Fruit fly (Drosophila melanogaster) whole organism, embryonic: Measurements from ENCODE around the gene Pisd.

ENCODE experiments used
- Bteb2 ChIP-seq: fragments of 200-800 bp; sonication (Bioruptor generic); optimal IDR thresholded peaks from 2 replicates; lab custom pipeline; 2016; ENCODE audit warnings: missing biosample characterization, missing genetic modification characterization
- CG10431 ChIP-seq: fragments of 200-800 bp; sonication (Bioruptor generic); optimal IDR thresholded peaks from 3 replicates; lab custom pipeline; 2018; ENCODE audit warnings: missing biosample characterization, mild to moderate bottlenecking, missing genetic modification characterization
- CG11085 ChIP-seq: fragments of 200-800 bp; sonication (Bioruptor generic); IDR thresholded peaks from 2 replicates; pipeline ENCODE4 v1.3.6; 2022; ENCODE audit warnings: missing biosample characterization, missing genetic modification characterization
- CG13287 ChIP-seq: fragments of 200-800 bp; sonication (Bioruptor generic); IDR thresholded peaks from 2 replicates; pipeline ENCODE4 v1.3.6; 2022; ENCODE audit warnings: missing biosample characterization, missing genetic modification characterization; ENCODE audit not compliant: partially characterized antibody
- CG14441 ChIP-seq: fragments of 200-800 bp; sonication (Bioruptor generic); IDR thresholded peaks from 2 replicates; pipeline ENCODE4 v1.3.6; 2022; ENCODE audit warnings: missing biosample characterization, missing genetic modification characterization
- CG15269 ChIP-seq: fragments of 200-800 bp; sonication (Bioruptor generic); optimal IDR thresholded peaks from 2 replicates; lab custom pipeline; 2018; ENCODE audit warnings: missing biosample characterization, mild to moderate bottlenecking, missing genetic modification characterization, moderate library complexity
- CG15514 ChIP-seq: fragments of 200-800 bp; sonication (Bioruptor generic); optimal IDR thresholded peaks from 3 replicates; lab custom pipeline; 2017; ENCODE audit warnings: missing biosample characterization, missing genetic modification characterization, mild to moderate bottlenecking, moderate library complexity, missing genetic modification reagents
- CG1602 ChIP-seq: fragments of 200-800 bp; sonication (Bioruptor generic); optimal IDR thresholded peaks from 3 replicates; lab custom pipeline; 2016; ENCODE audit warnings: missing biosample characterization, missing genetic modification characterization
- CG17829 ChIP-seq: fragments of 200-800 bp; optimal IDR thresholded peaks from 2 replicates; lab custom pipeline; 2019; ENCODE audit warnings: missing biosample characterization, mild to moderate bottlenecking, missing genetic modification characterization, moderate library complexity
- CG2129 ChIP-seq: fragments of 200-800 bp; sonication (Bioruptor generic); IDR thresholded peaks from 2 replicates; pipeline ENCODE4 v1.3.6; 2022; ENCODE audit warnings: missing biosample characterization, missing genetic modification characterization; ENCODE audit not compliant: partially characterized antibody
- CG2889 ChIP-seq: fragments of 200-800 bp; sonication (Bioruptor generic); IDR thresholded peaks from 3 replicates; pipeline ENCODE4 v1.3.6; 2022; ENCODE audit warnings: missing biosample characterization, missing genetic modification characterization
- CG30403 ChIP-seq: fragments of 200-800 bp; sonication (Bioruptor generic); optimal IDR thresholded peaks from 3 replicates; lab custom pipeline; 2016; ENCODE audit warnings: missing biosample characterization, missing genetic modification characterization
- CG3065 ChIP-seq: fragments of 200-800 bp; sonication (Bioruptor generic); optimal IDR thresholded peaks from 2 replicates; lab custom pipeline; 2016; ENCODE audit warnings: missing biosample characterization, missing genetic modification characterization
- CG33213 ChIP-seq: fragments of 200-800 bp; sonication (Bioruptor generic); optimal IDR thresholded peaks from 3 replicates; lab custom pipeline; 2016; ENCODE audit warnings: missing biosample characterization, missing genetic modification characterization
- CG3838 ChIP-seq: fragments of 200-800 bp; sonication (Bioruptor generic); optimal IDR thresholded peaks from 3 replicates; lab custom pipeline; 2016; ENCODE audit warnings: missing biosample characterization, missing genetic modification characterization
- CG3995 ChIP-seq: fragments of 200-800 bp; sonication (Bioruptor generic); optimal IDR thresholded peaks from 3 replicates; lab custom pipeline; 2016; ENCODE audit warnings: missing biosample characterization, missing genetic modification characterization
- CG42726 ChIP-seq: fragments of 200-800 bp; sonication (Bioruptor generic); IDR thresholded peaks from 2 replicates; pipeline ENCODE4 v1.3.6; 2022; ENCODE audit warnings: missing biosample characterization, missing genetic modification characterization; ENCODE audit not compliant: partially characterized antibody
- CG7786 ChIP-seq: fragments of 200-800 bp; sonication (Bioruptor generic); optimal IDR thresholded peaks from 2 replicates; lab custom pipeline; 2016; ENCODE audit warnings: missing biosample characterization, missing genetic modification characterization
- CG7963 ChIP-seq: fragments of 200-800 bp; sonication (Bioruptor generic); IDR thresholded peaks from 3 replicates; pipeline ENCODE4 v1.3.6; 2022; ENCODE audit warnings: missing biosample characterization, missing genetic modification characterization; ENCODE audit not compliant: partially characterized antibody
- CG7987 ChIP-seq: fragments of 200-800 bp; sonication (Bioruptor generic); optimal IDR thresholded peaks from 2 replicates; lab custom pipeline; 2018; ENCODE audit warnings: missing biosample characterization, mild to moderate bottlenecking, missing genetic modification characterization, moderate library complexity
- CG8281 ChIP-seq: fragments of 200-800 bp; sonication (Bioruptor generic); optimal IDR thresholded peaks from 2 replicates; lab custom pipeline; 2018; ENCODE audit warnings: missing biosample characterization, mild to moderate bottlenecking, missing genetic modification characterization, moderate library complexity
- CG8924 ChIP-seq: fragments of 200-800 bp; optimal IDR thresholded peaks from 3 replicates; lab custom pipeline; 2019; ENCODE audit warnings: missing biosample characterization, mild to moderate bottlenecking, missing genetic modification characterization, moderate library complexity
- Chrac-16 ChIP-seq: fragments of 200-800 bp; sonication (Bioruptor generic); optimal IDR thresholded peaks from 3 replicates; lab custom pipeline; 2016; ENCODE audit warnings: missing biosample characterization, missing genetic modification characterization
- CoRest ChIP-seq: fragments of 200-800 bp; sonication (Bioruptor generic); optimal IDR thresholded peaks from 3 replicates; lab custom pipeline; 2018; ENCODE audit warnings: missing biosample characterization, mild to moderate bottlenecking, missing genetic modification characterization, moderate library complexity
- D19B ChIP-seq: fragments of 200-800 bp; sonication (Bioruptor generic); optimal IDR thresholded peaks from 2 replicates; lab custom pipeline; 2017; ENCODE audit warnings: missing biosample characterization, mild to moderate bottlenecking, missing genetic modification characterization
- Hr78 ChIP-seq, 2 experiments: fragments of 200-800 bp in 1 of 2; fragments of >200 bp in 1 of 2; sonication (Bioruptor generic) in 1 of 2; optimal IDR thresholded peaks; 2 replicates each; lab custom pipeline; 2017 to 2019; ENCODE audit warnings: missing biosample characterization in 2 of 2, missing genetic modification characterization in 2 of 2, mild to moderate bottlenecking in 1 of 2, moderate library complexity in 1 of 2
- Lim3 ChIP-seq: fragments of 200-800 bp; sonication (Bioruptor generic); IDR thresholded peaks from 2 replicates; pipeline ENCODE4 v1.3.6; 2022; ENCODE audit warnings: missing biosample characterization, missing genetic modification characterization
- Meics ChIP-seq: fragments of 200-800 bp; sonication (Bioruptor generic); optimal IDR thresholded peaks from 2 replicates; lab custom pipeline; 2017; ENCODE audit warnings: missing biosample characterization, mild to moderate bottlenecking, missing genetic modification characterization
- Nf-YA ChIP-seq: fragments of 200-800 bp; sonication (Bioruptor generic); IDR thresholded peaks from 2 replicates; pipeline ENCODE4 v1.3.6; 2022; ENCODE audit warnings: missing biosample characterization, missing genetic modification characterization
- Nf-YC ChIP-seq: fragments of 200-800 bp; optimal IDR thresholded peaks from 3 replicates; lab custom pipeline; 2019; ENCODE audit warnings: missing biosample characterization, mild to moderate bottlenecking, missing genetic modification characterization, moderate library complexity
- Sox100B ChIP-seq: fragments of 200-800 bp; sonication (Bioruptor generic); optimal IDR thresholded peaks from 3 replicates; lab custom pipeline; 2018; ENCODE audit warnings: missing biosample characterization, mild to moderate bottlenecking, missing genetic modification characterization
- Taf1 ChIP-seq: fragments of 200-800 bp; sonication (Bioruptor generic); IDR thresholded peaks from 2 replicates; pipeline ENCODE4 v1.3.6; 2022; ENCODE audit warnings: missing biosample characterization, missing genetic modification characterization
- ac ChIP-seq: fragments of 200-800 bp; sonication (Bioruptor generic); optimal IDR thresholded peaks from 3 replicates; lab custom pipeline; 2017; ENCODE audit warnings: missing biosample characterization, mild to moderate bottlenecking, missing genetic modification characterization
- eyg ChIP-seq: fragments of 200-800 bp; sonication (Bioruptor generic); optimal IDR thresholded peaks from 3 replicates; lab custom pipeline; 2016; ENCODE audit warnings: missing biosample characterization, missing genetic modification characterization
- fd102C ChIP-seq: fragments of 200-800 bp; sonication (Bioruptor generic); optimal IDR thresholded peaks from 2 replicates; lab custom pipeline; 2018; ENCODE audit warnings: missing biosample characterization, mild to moderate bottlenecking, missing genetic modification characterization, moderate library complexity
- grau ChIP-seq: fragments of 200-800 bp; optimal IDR thresholded peaks from 3 replicates; lab custom pipeline; 2019; ENCODE audit warnings: missing biosample characterization, mild to moderate bottlenecking, missing genetic modification characterization, moderate library complexity
- grn ChIP-seq: fragments of 200-800 bp; sonication (Bioruptor generic); optimal IDR thresholded peaks from 3 replicates; lab custom pipeline; 2017; ENCODE audit warnings: missing biosample characterization, missing genetic modification characterization
- hb ChIP-seq: fragments of 200-800 bp; sonication (Bioruptor generic); IDR thresholded peaks from 3 replicates; pipeline ENCODE4 v1.3.6; 2022; ENCODE audit warnings: missing biosample characterization, missing genetic modification characterization; ENCODE audit not compliant: partially characterized antibody
- jigr1 ChIP-seq: fragments of 200-800 bp; sonication (Bioruptor generic); IDR thresholded peaks from 3 replicates; pipeline ENCODE4 v1.3.6; 2022; ENCODE audit warnings: missing biosample characterization, missing genetic modification characterization
- ken ChIP-seq: fragments of 200-800 bp; sonication (Bioruptor generic); IDR thresholded peaks from 3 replicates; pipeline ENCODE4 v1.3.6; 2022; ENCODE audit warnings: missing biosample characterization, missing genetic modification characterization
- mam ChIP-seq: fragments of 200-800 bp; sonication (Bioruptor generic); optimal IDR thresholded peaks from 3 replicates; lab custom pipeline; 2016; ENCODE audit warnings: missing biosample characterization, missing genetic modification characterization
- otp ChIP-seq: fragments of 200-800 bp; sonication (Bioruptor generic); IDR thresholded peaks from 3 replicates; pipeline ENCODE4, ENCODE4 v1.3.6; 2022; ENCODE audit warnings: missing biosample characterization, missing genetic modification characterization
- p53 ChIP-seq: fragments of 200-800 bp; sonication (Bioruptor generic); optimal IDR thresholded peaks from 2 replicates; lab custom pipeline; 2016; ENCODE audit warnings: missing biosample characterization, missing genetic modification characterization
- pfk ChIP-seq: fragments of 200-800 bp; sonication (Bioruptor generic); optimal IDR thresholded peaks from 2 replicates; lab custom pipeline; 2018; ENCODE audit warnings: missing biosample characterization, mild to moderate bottlenecking, missing genetic modification characterization, moderate library complexity
- pita ChIP-seq: fragments of 200-800 bp; sonication (Bioruptor generic); optimal IDR thresholded peaks from 2 replicates; lab custom pipeline; 2017; ENCODE audit warnings: missing biosample characterization, mild to moderate bottlenecking, missing genetic modification characterization
- salm ChIP-seq: fragments of 200-800 bp; sonication (Bioruptor generic); optimal IDR thresholded peaks from 2 replicates; lab custom pipeline; 2018; ENCODE audit warnings: missing biosample characterization, mild to moderate bottlenecking, missing genetic modification characterization
- sob ChIP-seq: fragments of 200-800 bp; sonication (Bioruptor generic); IDR thresholded peaks from 2 replicates; pipeline ENCODE4 v1.3.6; 2022; ENCODE audit warnings: missing biosample characterization, missing genetic modification characterization
- trem ChIP-seq: fragments of 200-800 bp; optimal IDR thresholded peaks from 3 replicates; lab custom pipeline; 2019; ENCODE audit warnings: missing biosample characterization, mild to moderate bottlenecking, missing genetic modification characterization, moderate library complexity
- vfl ChIP-seq: fragments of 200-800 bp; sonication (Bioruptor generic); optimal IDR thresholded peaks from 2 replicates; lab custom pipeline; 2016; ENCODE audit warnings: missing biosample characterization, missing genetic modification characterization
- wor ChIP-seq: fragments of 200-800 bp; sonication (Bioruptor generic); IDR thresholded peaks from 2 replicates; pipeline ENCODE4 v1.3.6; 2022; ENCODE audit warnings: missing biosample characterization, missing genetic modification characterization

Gene Pisd

DNA sequence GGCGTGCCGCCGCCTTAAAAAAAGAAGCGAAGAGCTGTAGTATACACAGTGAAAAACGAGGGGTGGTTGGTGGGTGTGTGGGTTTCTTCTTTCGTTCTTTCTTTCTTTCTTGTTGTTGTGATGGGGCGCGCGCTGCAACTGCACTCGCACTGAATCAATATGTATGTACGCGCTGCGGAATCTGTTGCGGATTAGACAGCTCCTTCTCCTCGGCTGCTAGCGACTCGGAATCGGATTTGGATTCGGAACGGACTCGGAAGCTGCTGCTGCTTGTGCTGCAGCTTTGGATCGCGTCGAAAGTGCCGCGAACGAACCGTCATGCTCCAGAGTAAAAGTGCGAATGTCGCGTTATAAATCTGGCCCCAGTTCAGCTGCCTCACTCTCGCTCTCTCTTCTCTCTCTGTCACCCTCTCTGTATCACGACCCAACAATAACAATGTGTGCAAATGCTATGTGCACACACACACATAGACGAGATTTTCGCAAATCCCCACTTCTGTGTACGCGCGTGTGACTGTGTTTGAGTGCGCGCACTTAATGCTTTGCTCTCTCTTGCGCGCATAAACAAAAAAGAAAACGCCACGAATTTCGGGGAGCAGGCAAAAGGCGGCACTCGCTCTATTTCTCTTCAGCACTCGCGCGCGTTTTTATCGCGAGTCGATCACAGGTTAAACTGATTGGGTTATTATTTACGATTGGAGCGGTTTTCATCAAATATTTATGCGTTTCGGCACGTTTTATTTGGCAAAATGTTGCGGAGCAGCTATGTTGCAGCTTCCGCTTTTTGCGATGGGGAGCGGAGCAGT is 19.4 kb upstream of the Pisd start:
- no peak; the same call in 1 of the 2 replicates for TF ChIP-seq CG13287
- no peak for TF ChIP-seq CG33213 (GFP tag; lab: Kevin White, UChicago)
- no peak for TF ChIP-seq salm (tag; lab: Kevin White, UChicago)
- TF ChIP-seq CG15269 = no peak
- no peak for TF ChIP-seq ac (GFP tag; lab: Kevin White, UChicago)
- no peak for TF ChIP-seq mam
- TF ChIP-seq Bteb2 (GFP tag; lab: Kevin White, UChicago) = no peak
- no peak for TF ChIP-seq CG7987
- TF ChIP-seq jigr1 = no peak
- TF ChIP-seq Nf-YA (GFP tag; lab: Robert Waterston, UW) = no peak
- no peak for TF ChIP-seq Lim3 (GFP tag; lab: Robert Waterston, UW)
- TF ChIP-seq sob (GFP tag; lab: Robert Waterston, UW) = peak; percentile 41; the same call in 1 of the 2 replicates
- TF ChIP-seq Taf1 (GFP tag; lab: Robert Waterston, UW) = no peak
- TF ChIP-seq grau = no peak
- TF ChIP-seq ken (GFP tag; lab: Robert Waterston, UW) = 0 out of 3 replicates have a peak, but pooled peaks have one; percentile 7
- no peak for TF ChIP-seq trem (tag; lab: Kevin White, UChicago)
- TF ChIP-seq Meics (GFP tag; lab: Kevin White, UChicago) = peak; percentile 9
- TF ChIP-seq CoRest (tag; lab: Kevin White, UChicago) = no peak
- no peak for TF ChIP-seq grn (GFP tag; lab: Kevin White, UChicago)
- TF ChIP-seq CG3995 (GFP tag; lab: Kevin White, UChicago) = no peak
- TF ChIP-seq CG2129 (GFP tag; lab: Robert Waterston, UW) = no peak
- TF ChIP-seq CG11085 (GFP tag; lab: Robert Waterston, UW) = no peak
- TF ChIP-seq CG10431 (GFP tag; lab: Kevin White, UChicago) = no peak
- no peak for TF ChIP-seq CG8924 (tag; lab: Kevin White, UChicago)
- no peak for TF ChIP-seq p53 (GFP tag; lab: Kevin White, UChicago)
- no peak for TF ChIP-seq vfl (GFP tag; lab: Kevin White, UChicago)
- TF ChIP-seq CG42726 (GFP tag; lab: Robert Waterston, UW) = no peak
- peak; percentile 40; the same call in 1 of the 2 replicates for TF ChIP-seq CG14441 (GFP tag; lab: Robert Waterston, UW)
- no peak for TF ChIP-seq CG1602 (GFP tag; lab: Kevin White, UChicago)
- no peak for TF ChIP-seq D19B
- no peak for TF ChIP-seq fd102C (GFP tag; lab: Kevin White, UChicago)
- no peak for TF ChIP-seq CG2889
- TF ChIP-seq CG3838 (GFP tag; lab: Kevin White, UChicago) = no peak
- no peak for TF ChIP-seq Sox100B (GFP tag; lab: Kevin White, UChicago)
- no peak for TF ChIP-seq CG30403 (GFP tag; lab: Kevin White, UChicago)
- no peak for TF ChIP-seq otp (GFP tag; lab: Robert Waterston, UW)
- TF ChIP-seq CG3065 (GFP tag; lab: Kevin White, UChicago) = no peak
- TF ChIP-seq CG17829 (tag; lab: Kevin White, UChicago) = no peak
- TF ChIP-seq CG15514 (GFP tag; lab: Kevin White, UChicago) = no peak
- no peak for TF ChIP-seq Chrac-16
- no peak for TF ChIP-seq eyg
- TF ChIP-seq CG8281 (tag; lab: Kevin White, UChicago) = no peak
- no peak for TF ChIP-seq hb (GFP tag; lab: Robert Waterston, UW)
- no peak for TF ChIP-seq CG7786 (GFP tag; lab: Kevin White, UChicago)
- TF ChIP-seq Nf-YC (tag; lab: Kevin White, UChicago) = no peak
- no peak for TF ChIP-seq pita (GFP tag; lab: Kevin White, UChicago)
- no peak for TF ChIP-seq pfk
- TF ChIP-seq CG7963 (GFP tag; lab: Robert Waterston, UW) = no peak
- no peak for TF ChIP-seq Hr78 (GFP tag; optimal IDR thresholded peaks at IDR 0.05; lab: Kevin White, UChicago)
- no peak for TF ChIP-seq wor (GFP tag; lab: Robert Waterston, UW)
